Fruit fly (Drosophila melanogaster): ENCODE results near the gene CG7304.

Gene CG7304

dm6 chr3L:15712063-15712462, 32.5 kb downstream of the CG7304 start:
- TF ChIP-seq ttk (optimal IDR thresholded peaks at IDR 0.05), result no peak
- TF ChIP-seq h (optimal IDR thresholded peaks at IDR 0.05), result no peak
- TF ChIP-seq Sin3A (optimal IDR thresholded peaks at IDR 0.05), result no peak
- TF ChIP-seq insv (optimal IDR thresholded peaks at IDR 0.05), result no peak
- no peak for TF ChIP-seq psq (optimal IDR thresholded peaks at IDR 0.05)
- TF ChIP-seq Myc (optimal IDR thresholded peaks at IDR 0.05), result no peak

- TF ChIP-seq ttk (optimal IDR thresholded peaks at IDR 0.05) (no peak), psq (optimal IDR thresholded peaks at IDR 0.05) (no peak), h (optimal IDR thresholded peaks at IDR 0.05) (no peak), Myc (optimal IDR thresholded peaks at IDR 0.05) (no peak), Sin3A (optimal IDR thresholded peaks at IDR 0.05) (no peak), insv (optimal IDR thresholded peaks at IDR 0.05) (no peak)
Observed at dm6 chr3L:15713932-15714492, 34.5 kb downstream of the CG7304 start.

- TF ChIP-seq Sin3A (optimal IDR thresholded peaks at IDR 0.05) (no peak), psq (optimal IDR thresholded peaks at IDR 0.05) (no peak), h (optimal IDR thresholded peaks at IDR 0.05) (no peak), ttk (optimal IDR thresholded peaks at IDR 0.05) (no peak), Myc (optimal IDR thresholded peaks at IDR 0.05) (no peak), insv (optimal IDR thresholded peaks at IDR 0.05) (no peak)
Observed at dm6 chr3L:15715788-15716503, 36.4 kb downstream of the CG7304 start, which contains the start of gene CG42571. Gene CG42571 (plus strand): TSS chr3L:15716453.

DNA sequence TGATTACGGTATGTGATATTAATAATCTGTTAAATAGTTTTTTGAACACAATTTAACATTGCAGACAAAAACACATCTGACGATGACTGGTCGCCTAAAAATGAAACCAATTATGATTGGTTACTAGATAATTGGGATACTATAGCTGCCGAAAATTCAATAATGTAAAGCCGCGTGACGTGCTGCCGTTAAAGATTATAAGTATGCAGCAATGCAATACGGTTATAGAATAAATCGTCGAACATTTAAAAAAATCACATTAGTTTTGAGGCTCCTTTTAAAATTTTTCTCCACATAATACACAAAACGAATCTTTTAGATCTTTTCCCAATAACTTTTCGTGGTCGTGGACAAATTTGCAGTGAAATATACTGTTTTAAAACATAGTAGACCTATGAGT, 38.0 kb downstream of the CG7304 start, which contains the start of gene CG42570:
Gene CG42570 (plus strand): TSS at position 301 of the 400 bp plus-strand sequence.
- TF ChIP-seq h (optimal IDR thresholded peaks at IDR 0.05), result no peak
- no peak for TF ChIP-seq Sin3A (optimal IDR thresholded peaks at IDR 0.05)
- no peak for TF ChIP-seq ttk (optimal IDR thresholded peaks at IDR 0.05)
- TF ChIP-seq psq (optimal IDR thresholded peaks at IDR 0.05), result no peak
- TF ChIP-seq Myc (optimal IDR thresholded peaks at IDR 0.05), result no peak
- no peak for TF ChIP-seq insv (optimal IDR thresholded peaks at IDR 0.05)

DNA sequence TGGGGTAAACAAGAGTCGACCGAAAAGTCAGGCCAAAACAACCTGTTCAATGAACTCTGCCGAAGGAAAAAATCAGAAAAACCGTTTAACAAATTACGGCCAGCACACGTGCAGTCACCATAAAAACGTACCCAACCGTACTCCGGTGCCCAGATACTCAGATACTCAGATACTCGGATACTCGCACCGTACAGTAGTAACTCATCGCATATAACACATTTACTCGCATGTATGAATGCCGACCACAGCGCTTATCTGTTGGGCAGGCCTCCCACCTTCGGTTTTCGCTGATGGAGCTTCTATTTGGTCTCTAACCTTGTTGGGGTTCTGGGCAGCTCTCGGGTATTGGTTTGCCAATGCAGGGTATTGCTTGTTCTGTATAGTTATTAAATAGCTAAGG, 40.7 kb downstream of the CG7304 start:
- TF ChIP-seq psq (optimal IDR thresholded peaks at IDR 0.05) (no peak), insv (optimal IDR thresholded peaks at IDR 0.05) (no peak), h (optimal IDR thresholded peaks at IDR 0.05) (no peak), ttk (optimal IDR thresholded peaks at IDR 0.05) (no peak), Myc (optimal IDR thresholded peaks at IDR 0.05) (no peak), Sin3A (optimal IDR thresholded peaks at IDR 0.05) (no peak)

DNA sequence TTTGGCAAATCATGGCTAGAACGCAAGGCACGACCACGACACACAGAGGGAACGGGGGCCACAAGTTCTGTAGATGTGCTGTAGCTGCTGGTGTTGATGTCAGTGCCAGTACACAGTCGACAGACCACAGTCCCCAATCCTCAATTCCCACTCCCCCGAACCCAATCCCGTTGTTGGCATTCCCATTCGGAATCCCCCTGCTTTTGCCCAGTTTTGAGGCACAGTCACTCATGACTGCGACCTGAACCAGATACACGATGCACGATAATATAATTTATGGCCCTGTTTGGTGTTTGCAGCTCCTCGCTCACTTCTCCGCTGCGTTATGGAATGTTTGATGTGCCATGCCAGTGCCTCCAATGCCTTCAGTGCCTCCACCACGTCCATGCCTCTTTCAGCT, 41.4 kb downstream of the CG7304 start:
- TF ChIP-seq Myc (optimal IDR thresholded peaks at IDR 0.05) (no peak), ttk (optimal IDR thresholded peaks at IDR 0.05) (no peak), Sin3A (optimal IDR thresholded peaks at IDR 0.05) (no peak), insv (optimal IDR thresholded peaks at IDR 0.05) (no peak), psq (optimal IDR thresholded peaks at IDR 0.05) (no peak), h (optimal IDR thresholded peaks at IDR 0.05) (no peak)

dm6 chr3L:15726799-15727198, 47.3 kb downstream of the CG7304 start:
- TF ChIP-seq psq (optimal IDR thresholded peaks at IDR 0.05), result no peak
- no peak for TF ChIP-seq ttk (optimal IDR thresholded peaks at IDR 0.05)
- no peak for TF ChIP-seq Sin3A (optimal IDR thresholded peaks at IDR 0.05)
- TF ChIP-seq h (optimal IDR thresholded peaks at IDR 0.05), result no peak
- TF ChIP-seq insv (optimal IDR thresholded peaks at IDR 0.05), result no peak
- TF ChIP-seq Myc (optimal IDR thresholded peaks at IDR 0.05), result no peak

- TF ChIP-seq Sin3A (optimal IDR thresholded peaks at IDR 0.05), result no peak
- TF ChIP-seq psq (optimal IDR thresholded peaks at IDR 0.05), result no peak
- no peak for TF ChIP-seq h (optimal IDR thresholded peaks at IDR 0.05)
- TF ChIP-seq ttk (optimal IDR thresholded peaks at IDR 0.05), result no peak
- TF ChIP-seq Myc (optimal IDR thresholded peaks at IDR 0.05), result no peak
- TF ChIP-seq insv (optimal IDR thresholded peaks at IDR 0.05), result no peak
Observed at dm6 chr3L:15728195-15728594, 48.7 kb downstream of the CG7304 start, which contains the start of gene comm. Gene comm (minus strand): TSS chr3L:15728430.

dm6 chr3L:15729306-15730006, 49.9 kb downstream of the CG7304 start:
- no peak for TF ChIP-seq psq (optimal IDR thresholded peaks at IDR 0.05)
- no peak for TF ChIP-seq insv (optimal IDR thresholded peaks at IDR 0.05)
- TF ChIP-seq Sin3A (optimal IDR thresholded peaks at IDR 0.05), result no peak
- no peak for TF ChIP-seq h (optimal IDR thresholded peaks at IDR 0.05)

Measured in Kc167 (cell line).